Fruit fly (Drosophila melanogaster): ENCODE results near the gene fng.

fng gene

DNA sequence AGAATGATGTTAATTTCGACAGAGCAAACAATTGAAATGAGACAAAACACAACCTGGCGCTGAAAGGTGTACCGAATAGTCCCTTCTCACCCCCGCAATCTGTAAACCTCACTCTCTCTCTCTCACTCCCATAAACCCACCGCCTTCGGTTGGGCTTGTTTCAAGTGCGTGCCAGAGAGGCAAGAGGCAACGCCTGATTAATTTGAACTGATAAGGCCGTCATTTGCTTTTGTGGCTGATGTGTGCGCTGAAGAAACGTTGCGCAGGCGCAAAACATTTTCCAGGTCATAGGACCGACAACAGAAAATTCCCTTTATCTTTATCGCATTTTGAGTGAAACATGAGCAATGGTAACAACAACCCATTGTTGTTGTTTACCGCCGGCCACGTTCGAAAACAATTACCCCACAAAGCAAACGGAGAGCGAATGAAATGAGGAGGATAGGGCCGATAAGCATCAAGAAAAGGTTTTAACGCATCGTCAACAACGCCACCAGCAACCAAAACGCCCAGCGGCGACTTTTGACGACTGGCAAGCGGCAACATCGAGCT, 27.0 kb downstream of the fng start (continued):
- TF ChIP-seq TFAM (GFP tag; optimal IDR thresholded peaks at IDR 0.05) (no peak), sqz (GFP tag; optimal IDR thresholded peaks at IDR 0.05) (no peak), ase (GFP tag; IDR thresholded peaks at IDR 0.05) (no peak), CG14860 (GFP tag; IDR thresholded peaks at IDR 0.05; ENCODE audit: partially characterized antibody) (no peak), ci (GFP tag; IDR thresholded peaks at IDR 0.05) (peak; percentile 75; the same call in 2 of the 3 replicates), dimm (GFP tag; IDR thresholded peaks at IDR 0.05) (no peak), dm (GFP tag; optimal IDR thresholded peaks at IDR 0.05) (peak; percentile 8), Antp (GFP tag; optimal IDR thresholded peaks at IDR 0.05) (no peak), gro (GFP tag; optimal IDR thresholded peaks at IDR 0.05) (no peak), bbx (GFP tag; IDR thresholded peaks at IDR 0.05; ENCODE audit: partially characterized antibody) (peak; percentile 18; the same call in 1 of the 2 replicates), Oli (tag; optimal IDR thresholded peaks at IDR 0.05) (no peak), CG11723 (GFP tag; optimal IDR thresholded peaks at IDR 0.05) (no peak), HLH54F (GFP tag; optimal IDR thresholded peaks at IDR 0.05) (no peak), ftz-f1 (GFP tag; optimal IDR thresholded peaks at IDR 0.05) (no peak), ato (GFP tag; IDR thresholded peaks at IDR 0.05; ENCODE audit: partially characterized antibody) (no peak), CG5180 (GFP tag; optimal IDR thresholded peaks at IDR 0.05) (peak; percentile 14), so (GFP tag; IDR thresholded peaks at IDR 0.05) (peak; percentile 37; the same call in 1 of the 3 replicates), C15 (GFP tag; IDR thresholded peaks at IDR 0.05) (no peak), run (tag; optimal IDR thresholded peaks at IDR 0.05) (peak; percentile 20), mam (GFP tag; optimal IDR thresholded peaks at IDR 0.05) (no peak), CG9797 (GFP tag; optimal IDR thresholded peaks at IDR 0.05) (no peak), vfl (GFP tag; optimal IDR thresholded peaks at IDR 0.05) (no peak), Xbp1 (GFP tag; optimal IDR thresholded peaks at IDR 0.05) (no peak), unc-4 (GFP tag; IDR thresholded peaks at IDR 0.05; ENCODE audit: partially characterized antibody) (no peak), Trl (optimal IDR thresholded peaks at IDR 0.05) (peak in 1 of 2 experiments; percentile 22), Trl (GFP tag; optimal IDR thresholded peaks at IDR 0.05) (no peak), CG10654 (GFP tag; optimal IDR thresholded peaks at IDR 0.05) (no peak), Med (GFP tag) (peak; percentile 64), H2.0 (GFP tag; IDR thresholded peaks at IDR 0.05) (no peak), al (GFP tag; IDR thresholded peaks at IDR 0.05) (no peak), Rfx (GFP tag; IDR thresholded peaks at IDR 0.05) (no peak), Stat92E (GFP tag; optimal IDR thresholded peaks at IDR 0.05) (peak in 1 of 3 experiments; percentile 65), lov (optimal IDR thresholded peaks at IDR 0.05) (no peak), lov (GFP tag; IDR thresholded peaks at IDR 0.05) (no peak), pum (GFP tag; optimal IDR thresholded peaks at IDR 0.05) (no peak), ham (GFP tag; IDR thresholded peaks at IDR 0.05) (no peak), Elba2 (GFP tag; optimal IDR thresholded peaks at IDR 0.05) (no peak), otp (GFP tag; IDR thresholded peaks at IDR 0.05) (no peak; the same call in 2 of the 3 replicates), CG8089 (GFP tag; optimal IDR thresholded peaks at IDR 0.05) (no peak), CG34376 (GFP tag; optimal IDR thresholded peaks at IDR 0.05) (no peak), Mrtf (GFP tag; IDR thresholded peaks at IDR 0.05) (no peak), MBD-R2 (GFP tag; IDR thresholded peaks at IDR 0.05) (no peak), gsb (GFP tag; IDR thresholded peaks at IDR 0.05) (no peak), CG13424 (tag; optimal IDR thresholded peaks at IDR 0.05) (peak; percentile 13), sr (GFP tag; IDR thresholded peaks at IDR 0.05) (no peak), Vsx1 (GFP tag; optimal IDR thresholded peaks at IDR 0.05) (peak; percentile 32), ssp (GFP tag; IDR thresholded peaks at IDR 0.05) (no peak), CG5245 (GFP tag; optimal IDR thresholded peaks at IDR 0.05) (no peak), bigmax (GFP tag; optimal IDR thresholded peaks at IDR 0.05) (no peak), Myb (GFP tag; optimal IDR thresholded peaks at IDR 0.05) (no peak), CG15601 (tag; optimal IDR thresholded peaks at IDR 0.05) (peak; percentile 23), Aef1 (GFP tag; IDR thresholded peaks at IDR 0.05) (no peak)

Data from whole organism, embryonic.